Fruit fly (Drosophila melanogaster) whole organism, pupa: Measurements from ENCODE around the gene CG43731.

Experiments used
- CG10348 ChIP-seq: fragments of 200-800 bp; sonication (Bioruptor generic); IDR thresholded peaks from 2 replicates; pipeline ENCODE4 v1.3.6; 2022; ENCODE audit warnings: missing biosample characterization, missing genetic modification characterization
- CG12605 ChIP-seq: fragments of 200-800 bp; sonication (Bioruptor generic); IDR thresholded peaks from 2 replicates; pipeline ENCODE4 v1.3.6; 2022; ENCODE audit warnings: missing biosample characterization, missing genetic modification characterization
- CG13204 ChIP-seq: fragments of 200-800 bp; sonication (Bioruptor generic); optimal IDR thresholded peaks from 2 replicates; lab custom pipeline; 2018; ENCODE audit warnings: missing biosample characterization, mild to moderate bottlenecking, missing genetic modification characterization, moderate library complexity
- CG14655 ChIP-seq: fragments of 200-800 bp; sonication (Bioruptor generic); optimal IDR thresholded peaks from 3 replicates; lab custom pipeline; 2017; ENCODE audit warnings: mild to moderate bottlenecking, missing biosample characterization, missing genetic modification reagents, missing genetic modification characterization
- CG15710 ChIP-seq: fragments of 200-800 bp; sonication (Bioruptor generic); optimal IDR thresholded peaks from 2 replicates; lab custom pipeline; 2018; ENCODE audit warnings: missing biosample characterization, mild to moderate bottlenecking, missing genetic modification characterization, moderate library complexity
- CG17806 ChIP-seq: fragments of 200-800 bp; sonication (Bioruptor generic); optimal IDR thresholded peaks from 2 replicates; lab custom pipeline; 2018; ENCODE audit warnings: missing biosample characterization, mild to moderate bottlenecking, missing genetic modification characterization, moderate library complexity
- CG32121 ChIP-seq: fragments of 200-800 bp; sonication (Bioruptor generic); IDR thresholded peaks from 2 replicates; pipeline ENCODE4 v1.3.6; 2022; ENCODE audit warnings: missing biosample characterization, missing genetic modification characterization
- CG34367 ChIP-seq: fragments of 200-800 bp; sonication (Bioruptor generic); optimal IDR thresholded peaks from 2 replicates; lab custom pipeline; 2018; ENCODE audit warnings: missing biosample characterization, mild to moderate bottlenecking, missing genetic modification characterization
- CG4496 ChIP-seq: fragments of 200-800 bp; sonication (Bioruptor generic); IDR thresholded peaks from 3 replicates; pipeline ENCODE4 v1.3.6; 2022; ENCODE audit warnings: missing biosample characterization, missing genetic modification characterization
- CG8159 ChIP-seq: fragments of 200-800 bp; sonication (Bioruptor generic); optimal IDR thresholded peaks from 3 replicates; lab custom pipeline; 2018; ENCODE audit warnings: missing biosample characterization, mild to moderate bottlenecking, missing genetic modification characterization, moderate library complexity
- CG8301 ChIP-seq: fragments of 200-800 bp; sonication (Bioruptor generic); optimal IDR thresholded peaks from 2 replicates; lab custom pipeline; 2018; ENCODE audit warnings: missing biosample characterization, mild to moderate bottlenecking, missing genetic modification characterization
- CG9948 ChIP-seq: fragments of 200-800 bp; sonication (Bioruptor generic); optimal IDR thresholded peaks from 2 replicates; lab custom pipeline; 2018; ENCODE audit warnings: missing biosample characterization, mild to moderate bottlenecking, missing genetic modification characterization, moderate library complexity
- D1 ChIP-seq: fragments of 200-800 bp; sonication (Bioruptor generic); optimal IDR thresholded peaks from 2 replicates; lab custom pipeline; 2018; ENCODE audit warnings: missing biosample characterization, mild to moderate bottlenecking, missing genetic modification characterization, moderate library complexity
- EcR ChIP-seq: fragments of 200-800 bp; sonication (Bioruptor generic); optimal IDR thresholded peaks from 3 replicates; lab custom pipeline; 2019; ENCODE audit warnings: missing biosample characterization, missing genetic modification characterization, mild to moderate bottlenecking, moderate library complexity, missing genetic modification reagents
- Ets98B ChIP-seq: fragments of 200-800 bp; sonication (Bioruptor generic); IDR thresholded peaks from 2 replicates; pipeline ENCODE4 v1.3.6; 2022; ENCODE audit warnings: missing biosample characterization, missing genetic modification characterization
- Pif1A ChIP-seq: fragments of 200-800 bp; sonication (Bioruptor generic); optimal IDR thresholded peaks from 3 replicates; lab custom pipeline; 2016; ENCODE audit warnings: missing biosample characterization, missing genetic modification characterization
- Pif1B ChIP-seq: fragments of 200-800 bp; sonication (Bioruptor generic); optimal IDR thresholded peaks from 3 replicates; lab custom pipeline; 2016; ENCODE audit warnings: missing biosample characterization, missing genetic modification characterization
- Snoo ChIP-seq: fragments of 200-800 bp; sonication (Bioruptor generic); optimal IDR thresholded peaks from 3 replicates; lab custom pipeline; 2017; ENCODE audit warnings: missing biosample characterization, mild to moderate bottlenecking, missing genetic modification characterization, inconsistent platforms
- fd96Ca ChIP-seq: fragments of 200-800 bp; sonication (Bioruptor generic); IDR thresholded peaks from 3 replicates; pipeline ENCODE4 v1.3.6; 2022; ENCODE audit warnings: missing biosample characterization, missing genetic modification characterization
- gl ChIP-seq: fragments of 200-800 bp; sonication (Bioruptor generic); optimal IDR thresholded peaks from 2 replicates; lab custom pipeline; 2018; ENCODE audit warnings: missing biosample characterization, mild to moderate bottlenecking, missing genetic modification characterization
- rn ChIP-seq: fragments of 200-800 bp; sonication (Bioruptor generic); IDR thresholded peaks from 2 replicates; pipeline ENCODE4 v1.3.6; 2022; ENCODE audit warnings: missing biosample characterization, missing genetic modification characterization

Gene CG43731

dm6 chr2L:19141435-19142126 is 39.7 kb downstream of the CG43731 start:
- no peak for TF ChIP-seq CG10348 (GFP tag; lab: Robert Waterston, UW)
- peak; percentile 85 for TF ChIP-seq CG4496 (GFP tag; lab: Robert Waterston, UW)
- TF ChIP-seq Ets98B (GFP tag; lab: Robert Waterston, UW) = no peak
- peak; percentile 80 for TF ChIP-seq CG8159
- peak; percentile 77 for TF ChIP-seq CG32121 (GFP tag; lab: Robert Waterston, UW)
- peak; percentile 28 for TF ChIP-seq gl
- TF ChIP-seq EcR (GFP tag; lab: Kevin White, UChicago) = no peak
- peak; percentile 97 for TF ChIP-seq CG14655 (GFP tag; lab: Kevin White, UChicago)
- TF ChIP-seq D1 (tag; lab: Kevin White, UChicago) = peak; percentile 36
- peak; percentile 81 for TF ChIP-seq CG17806 (tag; lab: Kevin White, UChicago)
- 0 out of 2 replicates have a peak, but pooled peaks have one; percentile 17 for TF ChIP-seq CG12605 (GFP tag; lab: Robert Waterston, UW)
- peak; percentile 72 for TF ChIP-seq CG34367 (tag; lab: Kevin White, UChicago)
- peak; percentile 56 for TF ChIP-seq CG15710 (tag; lab: Kevin White, UChicago)
- peak; percentile 70; the same call in 2 of the 3 replicates for TF ChIP-seq fd96Ca (GFP tag; lab: Robert Waterston, UW)
- peak; percentile 88 for TF ChIP-seq Snoo (tag; lab: Kevin White, UChicago)
- peak; percentile 86 for TF ChIP-seq CG9948
- peak; percentile 96 for TF ChIP-seq CG8301 (tag; lab: Kevin White, UChicago)
- no peak for TF ChIP-seq CG13204 (GFP tag; lab: Kevin White, UChicago)
- peak; percentile 84 for TF ChIP-seq Pif1A (GFP tag; lab: Kevin White, UChicago)
- TF ChIP-seq Pif1B (GFP tag; lab: Kevin White, UChicago) = peak; percentile 75
- peak; percentile 56 for TF ChIP-seq rn (GFP tag; lab: Robert Waterston, UW)

dm6 chr2L:19142176-19142870 is 40.5 kb downstream of the CG43731 start:
- TF ChIP-seq CG14655 (GFP tag; lab: Kevin White, UChicago) = peak; percentile 84
- TF ChIP-seq D1 (tag; lab: Kevin White, UChicago) = peak; percentile 35
- TF ChIP-seq CG4496 (GFP tag; lab: Robert Waterston, UW) = peak; percentile 74
- no peak for TF ChIP-seq rn (GFP tag; lab: Robert Waterston, UW)
- 0 out of 2 replicates have a peak, but pooled peaks have one; percentile 4 for TF ChIP-seq Ets98B (GFP tag; lab: Robert Waterston, UW)
- TF ChIP-seq CG9948 = peak; percentile 73
- TF ChIP-seq CG8301 (tag; lab: Kevin White, UChicago) = peak; percentile 77
- TF ChIP-seq CG8159 = peak; percentile 72
- TF ChIP-seq CG12605 (GFP tag; lab: Robert Waterston, UW) = no peak
- peak; percentile 81 for TF ChIP-seq CG17806 (tag; lab: Kevin White, UChicago)
- TF ChIP-seq Pif1B (GFP tag; lab: Kevin White, UChicago) = peak; percentile 7
- no peak for TF ChIP-seq gl
- TF ChIP-seq Pif1A (GFP tag; lab: Kevin White, UChicago) = peak; percentile 62
- TF ChIP-seq CG34367 (tag; lab: Kevin White, UChicago) = peak; percentile 51
- peak; percentile 28 for TF ChIP-seq Snoo (tag; lab: Kevin White, UChicago)
- peak; percentile 97 for TF ChIP-seq EcR (GFP tag; lab: Kevin White, UChicago)
- TF ChIP-seq CG13204 (GFP tag; lab: Kevin White, UChicago) = no peak
- TF ChIP-seq CG15710 (tag; lab: Kevin White, UChicago) = peak; percentile 63
- TF ChIP-seq CG10348 (GFP tag; lab: Robert Waterston, UW) = no peak
- TF ChIP-seq CG32121 (GFP tag; lab: Robert Waterston, UW) = no peak
- TF ChIP-seq fd96Ca (GFP tag; lab: Robert Waterston, UW) = 0 out of 3 replicates have a peak, but pooled peaks have one; percentile 7

- TF ChIP-seq CG17806 (tag; lab: Kevin White, UChicago) (peak; percentile 0), rn (GFP tag; lab: Robert Waterston, UW) (no peak), CG13204 (GFP tag; lab: Kevin White, UChicago) (peak; percentile 78), Ets98B (GFP tag; lab: Robert Waterston, UW) (no peak), CG14655 (GFP tag; lab: Kevin White, UChicago) (peak; percentile 26), CG8159 (peak; percentile 38), gl (peak; percentile 59), EcR (GFP tag; lab: Kevin White, UChicago) (peak; percentile 80), Snoo (tag; lab: Kevin White, UChicago) (no peak), fd96Ca (GFP tag; lab: Robert Waterston, UW) (peak; percentile 60; the same call in 2 of the 3 replicates), CG34367 (tag; lab: Kevin White, UChicago) (no peak), CG12605 (GFP tag; lab: Robert Waterston, UW) (0 out of 2 replicates have a peak, but pooled peaks have one; percentile 41), CG9948 (peak; percentile 17), CG4496 (GFP tag; lab: Robert Waterston, UW) (peak; percentile 55; the same call in 2 of the 3 replicates), CG15710 (tag; lab: Kevin White, UChicago) (peak; percentile 46)
- TF ChIP-seq, all 21 proteins: peak for 11
These were observed 42.3 kb downstream of the CG43731 start for dm6 chr2L:19144115-19144514.

dm6 chr2L:19146047-19146446 is 44.2 kb downstream of the CG43731 start:
- TF ChIP-seq EcR (GFP tag; lab: Kevin White, UChicago) = peak; percentile 76
- no peak for TF ChIP-seq CG10348 (GFP tag; lab: Robert Waterston, UW)
- TF ChIP-seq rn (GFP tag; lab: Robert Waterston, UW) = no peak
- TF ChIP-seq CG14655 (GFP tag; lab: Kevin White, UChicago) = no peak
- TF ChIP-seq CG32121 (GFP tag; lab: Robert Waterston, UW) = no peak
- TF ChIP-seq CG13204 (GFP tag; lab: Kevin White, UChicago) = peak; percentile 67
